Worm (Caenorhabditis elegans) whole organism, late embryonic: ENCODE data around the gene set-30.
A peak's percentile ranks its signal among the peaks of the same experiment; 100 is the strongest.

Experiments used
- C08G9.2 ChIP-seq: sonication (generic microtip); optimal IDR thresholded peaks from 2 replicates; lab custom pipeline; 2016; ENCODE audit warnings: mild to moderate bottlenecking, missing genetic modification characterization, moderate library complexity, missing compliant biosample characterization
- F13H6.1 ChIP-seq: sonication (generic microtip); optimal IDR thresholded peaks from 2 replicates; lab custom pipeline; 2016; ENCODE audit warnings: missing genetic modification characterization, missing compliant biosample characterization
- K09A11.1 ChIP-seq: sonication (generic microtip); optimal IDR thresholded peaks from 2 replicates; lab custom pipeline; 2017; ENCODE audit warnings: antibody characterized with exemption, mild to moderate bottlenecking, missing genetic modification characterization, missing compliant biosample characterization; ENCODE audit not compliant: insufficient read depth
- ceh-14 ChIP-seq: sonication (generic microtip); optimal IDR thresholded peaks from 2 replicates; lab custom pipeline; 2016; ENCODE audit warnings: missing genotype, missing genetic modification characterization, missing compliant biosample characterization
- ceh-19 ChIP-seq: fragments of 200-800 bp; sonication (Bioruptor generic); optimal IDR thresholded peaks from 2 replicates; lab custom pipeline; 2018; ENCODE audit warnings: mild to moderate bottlenecking, missing genetic modification characterization, missing compliant biosample characterization
- ceh-2 ChIP-seq: sonication (generic microtip); optimal IDR thresholded peaks from 2 replicates; lab custom pipeline; 2016; ENCODE audit warnings: missing genotype, missing genetic modification characterization, missing compliant biosample characterization
- ceh-24 ChIP-seq: sonication (generic microtip); optimal IDR thresholded peaks from 2 replicates; lab custom pipeline; 2016; ENCODE audit warnings: mild to moderate bottlenecking, missing genetic modification characterization, missing compliant biosample characterization
- ceh-31 ChIP-seq: sonication (generic microtip); optimal IDR thresholded peaks from 2 replicates; lab custom pipeline; 2016; ENCODE audit warnings: missing genetic modification characterization, missing compliant biosample characterization
- ceh-34 ChIP-seq: sonication (generic microtip); optimal IDR thresholded peaks from 2 replicates; lab custom pipeline; 2016; ENCODE audit warnings: mild to moderate bottlenecking, missing genetic modification characterization, missing compliant biosample characterization
- ceh-45 ChIP-seq: fragments of 200-800 bp; sonication (Bioruptor generic); IDR thresholded peaks from 2 replicates; pipeline ENCODE4 v1.3.6; 2022; ENCODE audit warnings: missing genetic modification reagents, missing genetic modification characterization, missing compliant biosample characterization
- ceh-48 ChIP-seq: sonication (generic microtip); optimal IDR thresholded peaks from 2 replicates; lab custom pipeline; 2016; ENCODE audit warnings: missing genetic modification characterization, inconsistent platforms, missing compliant biosample characterization
- ceh-6 ChIP-seq: fragments of 200-800 bp; sonication (Bioruptor generic); optimal IDR thresholded peaks from 2 replicates; lab custom pipeline; 2018; ENCODE audit warnings: mild to moderate bottlenecking, missing genetic modification characterization, missing compliant biosample characterization
- che-1 ChIP-seq: sonication (generic microtip); optimal IDR thresholded peaks from 2 replicates; lab custom pipeline; 2016; ENCODE audit warnings: mild to moderate bottlenecking, missing genetic modification characterization, missing compliant biosample characterization
- dve-1 ChIP-seq: sonication (generic microtip); optimal IDR thresholded peaks from 2 replicates; lab custom pipeline; 2017; ENCODE audit warnings: antibody characterized with exemption, mild to moderate bottlenecking, missing genetic modification characterization, missing compliant biosample characterization
- elt-2 ChIP-seq: sonication (generic microtip); optimal IDR thresholded peaks from 2 replicates; lab custom pipeline; 2016; ENCODE audit warnings: missing genetic modification reagents, missing genetic modification characterization, missing compliant biosample characterization
- fax-1 ChIP-seq: sonication (generic microtip); optimal IDR thresholded peaks from 2 replicates; lab custom pipeline; 2016; ENCODE audit warnings: missing genotype, missing genetic modification characterization, missing compliant biosample characterization
- gmeb-2 ChIP-seq: sonication (generic microtip); optimal IDR thresholded peaks from 2 replicates; lab custom pipeline; 2016; ENCODE audit warnings: missing genetic modification characterization, inconsistent platforms, missing compliant biosample characterization
- hlh-15 ChIP-seq: sonication (generic microtip); optimal IDR thresholded peaks from 2 replicates; lab custom pipeline; 2016; ENCODE audit warnings: missing genetic modification characterization, missing compliant biosample characterization
- hlh-30 ChIP-seq: sonication (generic microtip); optimal IDR thresholded peaks from 2 replicates; lab custom pipeline; 2017; ENCODE audit warnings: antibody characterized with exemption, missing genetic modification characterization, missing compliant biosample characterization; ENCODE audit not compliant: insufficient read depth
- hlh-8 ChIP-seq: sonication (generic microtip); optimal IDR thresholded peaks from 2 replicates; lab custom pipeline; 2016; ENCODE audit warnings: missing genotype, missing genetic modification characterization, missing compliant biosample characterization
- mec-3 ChIP-seq: sonication (generic microtip); optimal IDR thresholded peaks from 2 replicates; lab custom pipeline; 2016; ENCODE audit warnings: borderline replicate concordance, missing genetic modification characterization, missing compliant biosample characterization
- nfya-1 ChIP-seq: sonication (generic microtip); optimal IDR thresholded peaks from 2 replicates; lab custom pipeline; 2017; ENCODE audit warnings: missing genetic modification characterization, mild to moderate bottlenecking, missing compliant biosample characterization, antibody characterized with exemption, moderate library complexity
- nhr-11 ChIP-seq: fragments of 150-350 bp; optimal IDR thresholded peaks from 2 replicates; lab custom pipeline; 2014; ENCODE audit warnings: missing biosample characterization, missing genetic modification characterization
- pat-9 ChIP-seq: fragments of 200-800 bp; sonication (Bioruptor generic); optimal IDR thresholded peaks from 2 replicates; lab custom pipeline; 2018; ENCODE audit warnings: mild to moderate bottlenecking, missing genetic modification characterization, moderate library complexity, missing compliant biosample characterization
- pha-2 ChIP-seq: sonication (generic microtip); optimal IDR thresholded peaks from 2 replicates; lab custom pipeline; 2017; ENCODE audit warnings: mild to moderate bottlenecking, missing genetic modification characterization, missing compliant biosample characterization
- pros-1 ChIP-seq: fragments of 150-350 bp; optimal IDR thresholded peaks from 2 replicates; lab custom pipeline; 2014; ENCODE audit warnings: missing biosample characterization, missing genetic modification reagents, missing genetic modification characterization
- rnt-1 ChIP-seq: sonication (generic microtip); optimal IDR thresholded peaks from 2 replicates; lab custom pipeline; 2016; ENCODE audit warnings: missing genetic modification characterization, missing compliant biosample characterization
- sdc-2 ChIP-seq: sonication (generic microtip); optimal IDR thresholded peaks from 2 replicates; lab custom pipeline; 2016; ENCODE audit warnings: missing genotype, missing genetic modification characterization, missing compliant biosample characterization
- sox-2 ChIP-seq: fragments of 200-800 bp; sonication (Bioruptor generic); IDR thresholded peaks from 2 replicates; pipeline ENCODE4 v1.3.6; 2022; ENCODE audit warnings: missing genetic modification reagents, missing genetic modification characterization, missing compliant biosample characterization
- syd-9 ChIP-seq: sonication (generic microtip); optimal IDR thresholded peaks from 2 replicates; lab custom pipeline; 2016; ENCODE audit warnings: mild to moderate bottlenecking, missing genetic modification characterization, moderate library complexity, missing compliant biosample characterization
- tbx-2 ChIP-seq: sonication (generic microtip); optimal IDR thresholded peaks from 2 replicates; lab custom pipeline; 2016; ENCODE audit warnings: missing genetic modification characterization, missing compliant biosample characterization
- tbx-7 ChIP-seq: sonication (generic microtip); optimal IDR thresholded peaks from 2 replicates; lab custom pipeline; 2016; ENCODE audit warnings: missing genotype, missing genetic modification characterization, missing compliant biosample characterization
- ttx-3 ChIP-seq: sonication (generic microtip); optimal IDR thresholded peaks from 2 replicates; lab custom pipeline; 2016; ENCODE audit warnings: missing genetic modification reagents, missing genetic modification characterization, missing compliant biosample characterization
- unc-3 ChIP-seq, 2 experiments: fragments of 200-800 bp in 1 of 2; sonication (Bioruptor generic) in 1 of 2; sonication (generic microtip) in 1 of 2; conservative IDR thresholded peaks in 1 of 2; optimal IDR thresholded peaks in 1 of 2; 2 replicates each; pipeline versions ENCODE4 v1.3.6 to Lab custom; 2016 to 2022; ENCODE audit warnings: missing compliant biosample characterization in 2 of 2, missing genetic modification characterization in 2 of 2, missing genetic modification reagents in 1 of 2
- unc-42 ChIP-seq: sonication (generic microtip); optimal IDR thresholded peaks from 2 replicates; lab custom pipeline; 2016; ENCODE audit warnings: missing genotype, missing genetic modification characterization, missing compliant biosample characterization
- unc-86 ChIP-seq: sonication (generic microtip); optimal IDR thresholded peaks from 2 replicates; lab custom pipeline; 2016; ENCODE audit warnings: missing genetic modification characterization, missing compliant biosample characterization

The set-30 gene

ce11 chrX:4978103-4978502 lies 21.0 kb upstream of the set-30 start:
- peak; percentile 48 for TF ChIP-seq unc-42 (tag; lab: Kevin White, UChicago)
- TF ChIP-seq sdc-2 (tag; lab: Kevin White, UChicago) = peak; percentile 75
- no peak for TF ChIP-seq pha-2 (tag; lab: Kevin White, UChicago)

- TF ChIP-seq gmeb-2 (no peak), mec-3 (tag; lab: Kevin White, UChicago) (no peak), ceh-6 (GFP tag; lab: Kevin White, UChicago) (no peak), unc-86 (no peak), ceh-45 (no peak), ceh-48 (no peak), ceh-14 (tag; lab: Kevin White, UChicago) (no peak)
- TF ChIP-seq, all 69 proteins: peak for 0
Observed at ce11 chrX:4979060-4979459, 20.0 kb upstream of the set-30 start.

- no peak for TF ChIP-seq pha-2 (tag; lab: Kevin White, UChicago)
- no peak for TF ChIP-seq fax-1 (tag; lab: Kevin White, UChicago)
- no peak for TF ChIP-seq ttx-3 (tag; lab: Kevin White, UChicago)
- TF ChIP-seq unc-42 (tag; lab: Kevin White, UChicago) = no peak
- TF ChIP-seq F13H6.1 = no peak
- no peak for TF ChIP-seq ceh-24 (tag; lab: Kevin White, UChicago)
- no peak for TF ChIP-seq ceh-6 (GFP tag; lab: Kevin White, UChicago)
- TF ChIP-seq syd-9 = no peak
- no peak for TF ChIP-seq unc-3 (GFP tag; conservative IDR thresholded peaks at IDR 0.05; lab: Robert Waterston, UW)
- TF ChIP-seq unc-3 (tag; optimal IDR thresholded peaks at IDR 0.05; lab: Kevin White, UChicago) = no peak
- TF ChIP-seq nfya-1 = no peak
- no peak for TF ChIP-seq ceh-2 (tag; lab: Kevin White, UChicago)
- TF ChIP-seq ceh-31 (tag; lab: Kevin White, UChicago) = no peak
- TF ChIP-seq ceh-19 (GFP tag; lab: Kevin White, UChicago) = no peak
- TF ChIP-seq unc-86 = no peak
- TF ChIP-seq hlh-15 = no peak
Observed at ce11 chrX:4981059-4981458, 18.0 kb upstream of the set-30 start.

- TF ChIP-seq sdc-2 (tag; lab: Kevin White, UChicago) = no peak
- TF ChIP-seq elt-2 = no peak
- TF ChIP-seq hlh-8 (tag; lab: Kevin White, UChicago) = no peak
- no peak for TF ChIP-seq ceh-31 (tag; lab: Kevin White, UChicago)
Observed at ce11 chrX:4981579-4981978, 17.5 kb upstream of the set-30 start.

- TF ChIP-seq ceh-14 (tag; lab: Kevin White, UChicago) (peak; percentile 33), unc-42 (tag; lab: Kevin White, UChicago) (peak; percentile 42), rnt-1 (tag; lab: Kevin White, UChicago) (no peak), syd-9 (no peak), hlh-15 (no peak), C08G9.2 (tag; lab: Kevin White, UChicago) (peak; percentile 24), ceh-31 (tag; lab: Kevin White, UChicago) (peak; percentile 12), tbx-2 (tag; lab: Kevin White, UChicago) (peak; percentile 33)
- TF ChIP-seq, all 69 proteins: peak for 5
Observed at ce11 chrX:4982009-4982625, 17.0 kb upstream of the set-30 start.

ce11 chrX:4986354-4986753 lies 12.7 kb upstream of the set-30 start:
- no peak for TF ChIP-seq mec-3 (tag; lab: Kevin White, UChicago)
- TF ChIP-seq pat-9 = no peak
- TF ChIP-seq nhr-11 = no peak
- no peak for TF ChIP-seq hlh-30
- no peak for TF ChIP-seq tbx-7 (tag; lab: Kevin White, UChicago)
- TF ChIP-seq sox-2 = no peak
- no peak for TF ChIP-seq ceh-34 (tag; lab: Kevin White, UChicago)
- no peak for TF ChIP-seq dve-1 (tag; lab: Kevin White, UChicago)
- no peak for TF ChIP-seq K09A11.1 (tag; lab: Kevin White, UChicago)
- no peak for TF ChIP-seq pros-1
- no peak for TF ChIP-seq F13H6.1
- no peak for TF ChIP-seq che-1 (tag; lab: Kevin White, UChicago)
